Fruit fly (Drosophila melanogaster) whole organism, adult: ENCODE data around the gene CG42781.

Experiments
- Crg-1 ChIP-seq: fragments of 200-800 bp; sonication (Bioruptor generic); optimal IDR thresholded peaks from 2 replicates; lab custom pipeline; 2016; ENCODE audit warnings: missing biosample characterization, missing genetic modification characterization
- kay ChIP-seq: fragments of 200-800 bp; sonication (Bioruptor generic); peaks from one replicate; lab custom pipeline; 2016; ENCODE audit warnings: missing biosample characterization, missing genetic modification characterization, borderline replicate concordance
- toe ChIP-seq: fragments of 200-800 bp; sonication (Bioruptor generic); optimal IDR thresholded peaks from 2 replicates; lab custom pipeline; 2016; ENCODE audit warnings: missing biosample characterization, missing genetic modification characterization

DNA sequence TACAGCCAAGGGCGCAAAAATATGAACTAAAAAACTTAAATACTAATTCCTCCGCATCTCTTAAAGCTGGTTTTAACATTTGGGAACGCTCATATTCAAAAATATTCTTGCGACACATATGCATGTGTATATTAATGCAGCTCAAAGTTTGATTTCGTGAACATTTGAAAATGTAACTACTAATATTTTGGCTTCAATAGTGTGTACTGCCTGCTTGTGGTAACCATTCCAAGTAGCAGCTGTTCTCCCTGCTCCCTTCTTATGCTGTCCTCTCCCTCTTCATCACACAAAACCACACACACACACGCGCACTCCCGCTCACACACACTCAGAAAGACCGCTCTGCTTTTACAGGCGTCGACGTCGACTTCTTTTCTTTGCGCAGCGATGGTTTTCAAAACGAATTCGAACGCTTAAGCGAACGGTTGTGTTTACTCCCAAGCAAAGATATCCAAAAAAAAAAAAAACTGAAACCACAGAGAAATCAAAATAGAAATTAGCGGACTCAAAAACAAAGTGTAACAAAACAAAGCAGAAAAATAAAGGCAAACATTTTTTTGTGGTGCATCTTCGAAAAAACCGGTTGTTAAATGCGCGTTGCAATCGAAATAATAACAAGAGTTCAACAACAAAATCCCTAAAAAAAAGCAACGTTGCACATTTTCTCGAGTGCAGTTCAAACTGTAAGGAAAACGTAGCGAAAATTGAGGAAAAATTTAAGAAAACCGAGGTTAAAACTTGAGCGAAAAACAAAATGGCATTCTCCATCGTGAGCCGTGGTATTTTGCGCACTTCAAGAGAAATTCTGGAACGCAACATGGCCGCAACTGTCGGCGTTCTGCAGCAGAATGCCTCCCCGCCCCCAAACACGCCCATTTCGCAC lies 45.6 kb downstream of the CG42781 start, which contains the start of gene CBP:
- TF ChIP-seq Crg-1 (GFP tag; lab: Kevin White, UChicago): no peak
- TF ChIP-seq kay: no peak
- no peak for TF ChIP-seq toe (GFP tag; lab: Kevin White, UChicago)
